Worm (Caenorhabditis elegans) whole organism, young adult: ENCODE results near the gene clec-88.

Experiments used
- D2030.7 ChIP-seq: fragments of 200-800 bp; sonication (Bioruptor generic); IDR thresholded peaks from 2 replicates; pipeline ENCODE4 v1.3.6; 2022; ENCODE audit warnings: missing genetic modification reagents, missing genetic modification characterization, missing compliant biosample characterization
- F55B11.4 ChIP-seq: sonication (generic microtip); optimal IDR thresholded peaks from 2 replicates; lab custom pipeline; 2016; ENCODE audit warnings: missing compliant biosample characterization, missing genetic modification characterization, borderline replicate concordance; ENCODE audit not compliant: insufficient read depth
- Y53F4B.3 ChIP-seq: fragments of 200-800 bp; sonication (Bioruptor generic); IDR thresholded peaks from 2 replicates; pipeline ENCODE4 v1.3.6; 2022; ENCODE audit warnings: missing genetic modification reagents, missing genetic modification characterization, missing compliant biosample characterization
- Y53G8AR.9 ChIP-seq: fragments of 200-800 bp; sonication (Bioruptor generic); conservative IDR thresholded peaks from 2 replicates; pipeline ENCODE4 v1.3.6; 2022; ENCODE audit warnings: missing genetic modification reagents, missing genetic modification characterization, missing compliant biosample characterization
- ceh-79 ChIP-seq: sonication (generic microtip); optimal IDR thresholded peaks from 2 replicates; lab custom pipeline; 2017; ENCODE audit warnings: mild to moderate bottlenecking, missing genetic modification characterization, missing compliant biosample characterization
- fkh-3 ChIP-seq: sonication (generic microtip); optimal IDR thresholded peaks from 2 replicates; lab custom pipeline; 2016; ENCODE audit warnings: mild to moderate bottlenecking, missing genetic modification characterization, missing compliant biosample characterization
- hlh-12 ChIP-seq: sonication (generic microtip); optimal IDR thresholded peaks from 2 replicates; lab custom pipeline; 2016; ENCODE audit warnings: missing genetic modification characterization, missing compliant biosample characterization
- let-607 ChIP-seq, 2 experiments: fragments of 200-800 bp in 1 of 2; sonication (Bioruptor generic) in 1 of 2; sonication (generic microtip) in 1 of 2; optimal IDR thresholded peaks; 2 replicates each; lab custom pipeline; 2016 to 2018; ENCODE audit warnings: mild to moderate bottlenecking in 2 of 2, missing compliant biosample characterization in 2 of 2, missing genetic modification characterization in 2 of 2, moderate library complexity in 2 of 2, missing genotype in 1 of 2
- madf-10 ChIP-seq: sonication (generic microtip); optimal IDR thresholded peaks from 2 replicates; lab custom pipeline; 2016; ENCODE audit warnings: mild to moderate bottlenecking, missing genetic modification characterization, missing compliant biosample characterization
- madf-6 ChIP-seq: fragments of 200-800 bp; sonication (Bioruptor generic); IDR thresholded peaks from 2 replicates; pipeline ENCODE4 v1.3.6; 2022; ENCODE audit warnings: missing genetic modification reagents, missing genetic modification characterization, missing compliant biosample characterization
- nfya-1 ChIP-seq: sonication (generic microtip); optimal IDR thresholded peaks from 2 replicates; lab custom pipeline; 2017; ENCODE audit warnings: antibody characterized with exemption, missing compliant biosample characterization, missing genetic modification characterization, borderline replicate concordance; ENCODE audit not compliant: insufficient read depth
- rec-8 ChIP-seq, 2 experiments: sonication (generic microtip); optimal IDR thresholded peaks; 2 replicates each; lab custom pipeline; 2016; ENCODE audit warnings: mild to moderate bottlenecking in 2 of 2, missing genetic modification characterization in 2 of 2, missing genetic modification reagents in 2 of 2, missing genotype in 2 of 2, missing biosample characterization in 1 of 2, missing compliant biosample characterization in 1 of 2, moderate library complexity in 1 of 2
- ztf-28 ChIP-seq: fragments of 200-800 bp; sonication (Bioruptor generic); IDR thresholded peaks from 2 replicates; pipeline ENCODE4 v1.3.6; 2022; ENCODE audit warnings: missing genetic modification reagents, missing genetic modification characterization, missing compliant biosample characterization

DNA sequence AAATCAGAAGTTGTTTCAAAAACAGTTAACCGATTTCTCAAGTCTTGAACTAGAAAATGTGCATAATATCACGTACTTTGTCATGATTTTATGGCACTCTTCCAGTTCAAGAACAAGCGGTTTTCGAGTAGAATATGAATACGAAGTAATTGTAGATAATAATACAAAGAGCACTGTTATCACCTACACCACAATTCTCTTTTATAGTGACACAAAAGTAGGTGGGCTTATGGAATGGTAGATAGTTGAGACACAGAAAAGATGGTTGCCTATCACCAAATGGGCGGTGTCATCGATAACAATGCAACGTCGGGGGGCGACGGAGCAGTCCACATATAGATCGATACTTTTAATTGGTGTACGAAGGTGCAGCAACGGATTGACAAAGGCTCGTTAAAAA is 36.9 kb upstream of the clec-88 start:
- TF ChIP-seq madf-6 (no peak), hlh-12 (no peak), ztf-28 (GFP tag; lab: Robert Waterston, UW) (no peak), nfya-1 (tag; lab: Kevin White, UChicago) (no peak), rec-8 (tag; optimal IDR thresholded peaks at IDR 0.05; lab: Kevin White, UChicago) (no peak), madf-10 (tag; lab: Kevin White, UChicago) (no peak), fkh-3 (tag; lab: Kevin White, UChicago) (no peak), D2030.7 (GFP tag; lab: Robert Waterston, UW) (no peak), Y53G8AR.9 (GFP tag; lab: Robert Waterston, UW) (no peak), let-607 (tag; optimal IDR thresholded peaks at IDR 0.05; lab: Kevin White, UChicago) (peak in 1 of 2 experiments; percentile 30), ceh-79 (tag; lab: Kevin White, UChicago) (no peak), Y53F4B.3 (GFP tag; lab: Robert Waterston, UW) (no peak), F55B11.4 (tag; lab: Kevin White, UChicago) (no peak)
